Worm (Caenorhabditis elegans): ENCODE results near the gene ZK1240.8.

Gene ZK1240.8

ce11 chrII:2353012-2353411 is 24.1 kb upstream of the ZK1240.8 start, which contains the start of gene F43C11.3:
Gene F43C11.3 (plus strand): TSS chrII:2353312.
- no peak for TF ChIP-seq zag-1 (tag; optimal IDR thresholded peaks at IDR 0.05)
- no peak for TF ChIP-seq ceh-82 (tag; optimal IDR thresholded peaks at IDR 0.05)
- no peak for TF ChIP-seq nhr-77 (tag; optimal IDR thresholded peaks at IDR 0.05)
- no peak for TF ChIP-seq nhr-12 (tag; optimal IDR thresholded peaks at IDR 0.05)

ce11 chrII:2352546-2352945 is 23.7 kb upstream of the ZK1240.8 start, which contains the start of gene F43C11.10:
Gene F43C11.10 (minus strand): TSS chrII:2352646.
- TF ChIP-seq hmg-11 (tag; optimal IDR thresholded peaks at IDR 0.05) (no peak), nhr-25 (tag; optimal IDR thresholded peaks at IDR 0.05) (no peak), unc-39 (tag; optimal IDR thresholded peaks at IDR 0.05) (no peak), egl-27 (tag; optimal IDR thresholded peaks at IDR 0.05) (no peak), mml-1 (tag; optimal IDR thresholded peaks at IDR 0.05) (no peak), pha-4 (tag; optimal IDR thresholded peaks at IDR 0.05) (no peak), elt-1 (tag; optimal IDR thresholded peaks at IDR 0.05) (no peak), fkh-2 (tag; optimal IDR thresholded peaks at IDR 0.05) (no peak), ceh-82 (tag; optimal IDR thresholded peaks at IDR 0.05) (no peak), nhr-43 (tag; optimal IDR thresholded peaks at IDR 0.05; ENCODE audit: poor library complexity, severe bottlenecking) (no peak), nhr-23 (tag; optimal IDR thresholded peaks at IDR 0.05) (no peak), mdl-1 (tag; optimal IDR thresholded peaks at IDR 0.05) (no peak), nhr-237 (tag; optimal IDR thresholded peaks at IDR 0.05) (no peak)

- TF ChIP-seq nhr-43 (tag; optimal IDR thresholded peaks at IDR 0.05; ENCODE audit: poor library complexity, severe bottlenecking) = no peak
- no peak for TF ChIP-seq nhr-67 (tag; optimal IDR thresholded peaks at IDR 0.05)
- TF ChIP-seq nhr-28 (tag; optimal IDR thresholded peaks at IDR 0.05) = no peak
- no peak for TF ChIP-seq R02D3.7 (tag; optimal IDR thresholded peaks at IDR 0.05)
- TF ChIP-seq ZK546.5 (tag; optimal IDR thresholded peaks at IDR 0.05) = no peak
- no peak for TF ChIP-seq nhr-76 (tag; optimal IDR thresholded peaks at IDR 0.05)
- no peak for TF ChIP-seq pqm-1 (tag; optimal IDR thresholded peaks at IDR 0.05)
- no peak for TF ChIP-seq ceh-9 (tag; optimal IDR thresholded peaks at IDR 0.05)
- TF ChIP-seq pha-4 (tag; optimal IDR thresholded peaks at IDR 0.05) = no peak
Measured at ce11 chrII:2346672-2347071, 17.8 kb upstream of the ZK1240.8 start, which contains the start of gene F43C11.4. Gene F43C11.4 (plus strand): TSS chrII:2346972.

ce11 chrII:2342004-2342479 is 13.2 kb upstream of the ZK1240.8 start, which contains the start of gene F43C11.6:
Gene F43C11.6 (plus strand): TSS chrII:2342429.
- no peak for TF ChIP-seq ceh-9 (tag; optimal IDR thresholded peaks at IDR 0.05)
- TF ChIP-seq lin-15B (tag; optimal IDR thresholded peaks at IDR 0.05) = peak; percentile 63
- no peak for TF ChIP-seq ztf-11 (tag; optimal IDR thresholded peaks at IDR 0.05)
- peak; percentile 21 for TF ChIP-seq egl-5 (tag; optimal IDR thresholded peaks at IDR 0.05)
- no peak for TF ChIP-seq nhr-11 (tag; optimal IDR thresholded peaks at IDR 0.05)
- TF ChIP-seq R02D3.7 (tag; optimal IDR thresholded peaks at IDR 0.05) = peak; percentile 87
- TF ChIP-seq lin-39 (tag; optimal IDR thresholded peaks at IDR 0.05) = peak; percentile 37
- TF ChIP-seq mml-1 (tag; optimal IDR thresholded peaks at IDR 0.05) = no peak
- no peak for TF ChIP-seq fkh-10 (GFP tag; optimal IDR thresholded peaks at IDR 0.05)
- peak; percentile 21 for TF ChIP-seq elt-2 (tag; optimal IDR thresholded peaks at IDR 0.05)
- TF ChIP-seq nhr-23 (tag; optimal IDR thresholded peaks at IDR 0.05) = peak; percentile 9
- peak; percentile 51 for TF ChIP-seq nfya-1 (tag; optimal IDR thresholded peaks at IDR 0.05; ENCODE audit: insufficient read depth)
- no peak for TF ChIP-seq nhr-237 (tag; optimal IDR thresholded peaks at IDR 0.05)
- TF ChIP-seq pha-4 (tag; optimal IDR thresholded peaks at IDR 0.05) = peak; percentile 59

- TF ChIP-seq daf-12 (tag; optimal IDR thresholded peaks at IDR 0.05) = no peak
- no peak for TF ChIP-seq nhr-28 (tag; optimal IDR thresholded peaks at IDR 0.05)
- no peak for TF ChIP-seq egl-5 (tag; optimal IDR thresholded peaks at IDR 0.05)
- TF ChIP-seq mdl-1 (tag; optimal IDR thresholded peaks at IDR 0.05) = no peak
- no peak for TF ChIP-seq R02D3.7 (tag; optimal IDR thresholded peaks at IDR 0.05)
Measured at ce11 chrII:2341515-2341914, 12.7 kb upstream of the ZK1240.8 start, which contains the start of gene enri-1. Gene enri-1 (minus strand): TSS chrII:2341615.

- peak; percentile 14 for TF ChIP-seq nfya-1 (tag; optimal IDR thresholded peaks at IDR 0.05; ENCODE audit: insufficient read depth)
- TF ChIP-seq ceh-16 (tag; optimal IDR thresholded peaks at IDR 0.05) = peak; percentile 16
- peak; percentile 42 for TF ChIP-seq hmg-11 (tag; optimal IDR thresholded peaks at IDR 0.05)
- TF ChIP-seq mdl-1 (tag; optimal IDR thresholded peaks at IDR 0.05) = no peak
- TF ChIP-seq elt-2 (tag; optimal IDR thresholded peaks at IDR 0.05) = peak; percentile 5
- TF ChIP-seq egl-5 (tag; optimal IDR thresholded peaks at IDR 0.05) = no peak
- no peak for TF ChIP-seq tbx-2 (tag; optimal IDR thresholded peaks at IDR 0.05)
Measured at ce11 chrII:2340974-2341373, 12.1 kb upstream of the ZK1240.8 start.

Data from whole organism, L3 larva.